ENCODE assay signal across 2 fruit fly cellular contexts in genomic region chr3R:24659173-24659846, dm6.
TF ChIP-seq lines count a peak whose summit lies in the region.

CG31126 (plus strand) TSS chr3R:24659621.

- no peak for TF ChIP-seq CTCF in whole organism, embryonic (GFP tag; optimal IDR thresholded peaks at IDR 0.05; lab: Kevin White, UChicago)

TF ChIP-seq in whole organism, adult, 20 proteins besides CTCF, POLR2A, EP300 and RAD21:
- TF ChIP-seq CG14711 (tag; optimal IDR thresholded peaks at IDR 0.05; lab: Kevin White, UChicago): peak; percentile 98
- TF ChIP-seq CG11617 (GFP tag; optimal IDR thresholded peaks at IDR 0.05; lab: Kevin White, UChicago): peak; percentile 33
- no peak for TF ChIP-seq kay (GFP tag; lab: Kevin White, UChicago; ENCODE audit: borderline replicate concordance)

TF ChIP-seq in whole organism, embryonic, 481 proteins besides CTCF, POLR2A, EP300 and RAD21 (continues in another document):
- TF ChIP-seq lov (optimal IDR thresholded peaks at IDR 0.05; lab: Kevin White, UChicago): no peak
- TF ChIP-seq lov (GFP tag; IDR thresholded peaks at IDR 0.05; lab: Robert Waterston, UW): no peak
- TF ChIP-seq H2.0 (GFP tag; IDR thresholded peaks at IDR 0.05; lab: Robert Waterston, UW): no peak
- no peak for TF ChIP-seq her (GFP tag; optimal IDR thresholded peaks at IDR 0.05; lab: Kevin White, UChicago)
- TF ChIP-seq CG14860 (GFP tag; IDR thresholded peaks at IDR 0.05; lab: Robert Waterston, UW; ENCODE audit: partially characterized antibody): peak; percentile 34; the same call in 1 of the 3 replicates
- no peak for TF ChIP-seq sens-2 (GFP tag; IDR thresholded peaks at IDR 0.05; lab: Robert Waterston, UW)
- no peak for TF ChIP-seq Ada2b (GFP tag; IDR thresholded peaks at IDR 0.05; lab: Robert Waterston, UW)
- TF ChIP-seq CG1792 (GFP tag; optimal IDR thresholded peaks at IDR 0.05; lab: Kevin White, UChicago): no peak
- TF ChIP-seq CG15269 (tag; optimal IDR thresholded peaks at IDR 0.05; lab: Kevin White, UChicago): no peak
- no peak for TF ChIP-seq CkIIα-i1 (GFP tag; IDR thresholded peaks at IDR 0.05; lab: Robert Waterston, UW)
- no peak for TF ChIP-seq ERR (GFP tag; optimal IDR thresholded peaks at IDR 0.05; lab: Kevin White, UChicago)
- TF ChIP-seq CG10274 (GFP tag; optimal IDR thresholded peaks at IDR 0.05; lab: Kevin White, UChicago): no peak
- no peak for TF ChIP-seq kay (GFP tag; optimal IDR thresholded peaks at IDR 0.05; lab: Kevin White, UChicago)
- TF ChIP-seq ewg (GFP tag; optimal IDR thresholded peaks at IDR 0.05; lab: Kevin White, UChicago): no peak
- TF ChIP-seq CG6765 (GFP tag; optimal IDR thresholded peaks at IDR 0.05; lab: Kevin White, UChicago): no peak
- no peak for TF ChIP-seq NC2α (GFP tag; optimal IDR thresholded peaks at IDR 0.05; lab: Kevin White, UChicago)
- TF ChIP-seq CG7963 (GFP tag; IDR thresholded peaks at IDR 0.05; lab: Robert Waterston, UW; ENCODE audit: partially characterized antibody): 0 out of 3 replicates have a peak, but pooled peaks have one; percentile 47
- TF ChIP-seq CG18619 (GFP tag; optimal IDR thresholded peaks at IDR 0.05; lab: Kevin White, UChicago): no peak
- no peak for TF ChIP-seq CG33213 (GFP tag; optimal IDR thresholded peaks at IDR 0.05; lab: Kevin White, UChicago)
- TF ChIP-seq CHES-1-like (GFP tag; optimal IDR thresholded peaks at IDR 0.05; lab: Kevin White, UChicago): no peak
- TF ChIP-seq slbo (GFP tag; IDR thresholded peaks at IDR 0.05; lab: Robert Waterston, UW): no peak
- TF ChIP-seq CG15514 (GFP tag; optimal IDR thresholded peaks at IDR 0.05; lab: Kevin White, UChicago): peak; percentile 33
- no peak for TF ChIP-seq Gsc (GFP tag; IDR thresholded peaks at IDR 0.05; lab: Robert Waterston, UW)
- no peak for TF ChIP-seq CG18764 (GFP tag; optimal IDR thresholded peaks at IDR 0.05; lab: Kevin White, UChicago)
- no peak for TF ChIP-seq mld (GFP tag; IDR thresholded peaks at IDR 0.05; lab: Robert Waterston, UW; ENCODE audit: partially characterized antibody)
- no peak for TF ChIP-seq CG7271 (tag; optimal IDR thresholded peaks at IDR 0.05; lab: Kevin White, UChicago)
- TF ChIP-seq bsh (GFP tag; optimal IDR thresholded peaks at IDR 0.05; lab: Kevin White, UChicago): no peak
- TF ChIP-seq Ptx1 (GFP tag; IDR thresholded peaks at IDR 0.05; lab: Robert Waterston, UW): no peak
- TF ChIP-seq Doc3 (GFP tag; IDR thresholded peaks at IDR 0.05; lab: Robert Waterston, UW; ENCODE audit: partially characterized antibody): no peak
- TF ChIP-seq CG34376 (GFP tag; optimal IDR thresholded peaks at IDR 0.05; lab: Kevin White, UChicago): no peak
- TF ChIP-seq sisA (GFP tag; IDR thresholded peaks at IDR 0.05; lab: Robert Waterston, UW): no peak
- no peak for TF ChIP-seq CG7556 (GFP tag; optimal IDR thresholded peaks at IDR 0.05; lab: Kevin White, UChicago)
- TF ChIP-seq Hr78 (GFP tag; optimal IDR thresholded peaks at IDR 0.05; lab: Kevin White, UChicago): no peak
- no peak for TF ChIP-seq CG4282 (GFP tag; optimal IDR thresholded peaks at IDR 0.05; lab: Kevin White, UChicago)
- no peak for TF ChIP-seq CG32767 (GFP tag; IDR thresholded peaks at IDR 0.05; lab: Robert Waterston, UW)
- no peak for TF ChIP-seq Ets65A (GFP tag; lab: Kevin White, UChicago)
- no peak for TF ChIP-seq CG2875 (GFP tag; optimal IDR thresholded peaks at IDR 0.05; lab: Kevin White, UChicago)
- TF ChIP-seq Abd-B (GFP tag; optimal IDR thresholded peaks at IDR 0.05; lab: Kevin White, UChicago): no peak
- TF ChIP-seq CG3407 (GFP tag; optimal IDR thresholded peaks at IDR 0.05; lab: Kevin White, UChicago): no peak
- TF ChIP-seq CG3838 (GFP tag; optimal IDR thresholded peaks at IDR 0.05; lab: Kevin White, UChicago): no peak
- TF ChIP-seq CG12659 (GFP tag; optimal IDR thresholded peaks at IDR 0.05; lab: Kevin White, UChicago): peak; percentile 25
- TF ChIP-seq Xrp1 (GFP tag; IDR thresholded peaks at IDR 0.05; lab: Robert Waterston, UW): no peak
- TF ChIP-seq cad (GFP tag; optimal IDR thresholded peaks at IDR 0.05; lab: Kevin White, UChicago): no peak
- TF ChIP-seq CG30403 (GFP tag; optimal IDR thresholded peaks at IDR 0.05; lab: Kevin White, UChicago): no peak
- no peak for TF ChIP-seq ato (GFP tag; IDR thresholded peaks at IDR 0.05; lab: Robert Waterston, UW; ENCODE audit: partially characterized antibody)
- no peak for TF ChIP-seq pb (GFP tag; optimal IDR thresholded peaks at IDR 0.05; lab: Kevin White, UChicago)
- TF ChIP-seq CG13123 (GFP tag; optimal IDR thresholded peaks at IDR 0.05; lab: Kevin White, UChicago): no peak
- no peak for TF ChIP-seq luna (GFP tag; optimal IDR thresholded peaks at IDR 0.05; lab: Kevin White, UChicago)
- no peak for TF ChIP-seq CG33557 (GFP tag; optimal IDR thresholded peaks at IDR 0.05; lab: Kevin White, UChicago)
- no peak for TF ChIP-seq fd96Cb (tag; optimal IDR thresholded peaks at IDR 0.05; lab: Kevin White, UChicago)
- no peak for TF ChIP-seq Nf-YA (GFP tag; IDR thresholded peaks at IDR 0.05; lab: Robert Waterston, UW)
- no peak for TF ChIP-seq Ssrp (tag; optimal IDR thresholded peaks at IDR 0.05; lab: Kevin White, UChicago)
- TF ChIP-seq MBD-R2 (GFP tag; IDR thresholded peaks at IDR 0.05; lab: Robert Waterston, UW): peak; percentile 95
- no peak for TF ChIP-seq CG10209 (GFP tag; optimal IDR thresholded peaks at IDR 0.05; lab: Kevin White, UChicago)
- TF ChIP-seq CG10959 (GFP tag; IDR thresholded peaks at IDR 0.05; lab: Robert Waterston, UW): no peak
- TF ChIP-seq CG42726 (GFP tag; IDR thresholded peaks at IDR 0.05; lab: Robert Waterston, UW; ENCODE audit: partially characterized antibody): no peak
- peak; percentile 65 for TF ChIP-seq hbn (GFP tag; IDR thresholded peaks at IDR 0.05; lab: Robert Waterston, UW; ENCODE audit: partially characterized antibody)
- no peak for TF ChIP-seq gcm (GFP tag; optimal IDR thresholded peaks at IDR 0.05; lab: Kevin White, UChicago)
- no peak for TF ChIP-seq croc (GFP tag; conservative IDR thresholded peaks at IDR 0.05; lab: Robert Waterston, UW)
- TF ChIP-seq Dbx (GFP tag; IDR thresholded peaks at IDR 0.05; lab: Robert Waterston, UW): no peak
- no peak for TF ChIP-seq CG2199 (GFP tag; IDR thresholded peaks at IDR 0.05; lab: Robert Waterston, UW)
- no peak for TF ChIP-seq CG11696 (GFP tag; IDR thresholded peaks at IDR 0.05; lab: Robert Waterston, UW)
- no peak for TF ChIP-seq prd (optimal IDR thresholded peaks at IDR 0.05; lab: Kevin White, UChicago)
- no peak for TF ChIP-seq prd (GFP tag; IDR thresholded peaks at IDR 0.05; lab: Robert Waterston, UW)
- no peak for TF ChIP-seq Rfx (GFP tag; IDR thresholded peaks at IDR 0.05; lab: Robert Waterston, UW)
- TF ChIP-seq phol (tag; optimal IDR thresholded peaks at IDR 0.05; lab: Kevin White, UChicago): no peak
- no peak for TF ChIP-seq so (GFP tag; IDR thresholded peaks at IDR 0.05; lab: Robert Waterston, UW)
- no peak for TF ChIP-seq tap (tag; optimal IDR thresholded peaks at IDR 0.05; lab: Kevin White, UChicago)
- no peak for TF ChIP-seq Spps (tag; optimal IDR thresholded peaks at IDR 0.05; lab: Kevin White, UChicago)
- no peak for TF ChIP-seq CG7786 (GFP tag; optimal IDR thresholded peaks at IDR 0.05; lab: Kevin White, UChicago)
- TF ChIP-seq repo (GFP tag; optimal IDR thresholded peaks at IDR 0.05; lab: Kevin White, UChicago): no peak
- peak; percentile 63; the same call in 1 of the 2 replicates for TF ChIP-seq sna (GFP tag; IDR thresholded peaks at IDR 0.05; lab: Robert Waterston, UW; ENCODE audit: partially characterized antibody)
- TF ChIP-seq CG12155 (GFP tag; optimal IDR thresholded peaks at IDR 0.05; lab: Kevin White, UChicago): no peak
- TF ChIP-seq CG10543 (GFP tag; optimal IDR thresholded peaks at IDR 0.05; lab: Kevin White, UChicago): no peak
- no peak for TF ChIP-seq CG2712 (tag; optimal IDR thresholded peaks at IDR 0.05; lab: Kevin White, UChicago)
- peak; percentile 64; the same call in 1 of the 3 replicates for TF ChIP-seq CG34422 (GFP tag; IDR thresholded peaks at IDR 0.05; lab: Robert Waterston, UW)
- TF ChIP-seq CG6689 (GFP tag; IDR thresholded peaks at IDR 0.05; lab: Robert Waterston, UW): no peak
- no peak for TF ChIP-seq Fer2 (tag; optimal IDR thresholded peaks at IDR 0.05; lab: Kevin White, UChicago)
- no peak for TF ChIP-seq CG13624 (GFP tag; optimal IDR thresholded peaks at IDR 0.05; lab: Kevin White, UChicago)
- no peak for TF ChIP-seq sima (GFP tag; optimal IDR thresholded peaks at IDR 0.05; lab: Kevin White, UChicago)
- no peak for TF ChIP-seq Drgx (GFP tag; IDR thresholded peaks at IDR 0.05; lab: Robert Waterston, UW)
- no peak for TF ChIP-seq CG8290 (GFP tag; optimal IDR thresholded peaks at IDR 0.05; lab: Kevin White, UChicago)
- TF ChIP-seq CG8290 (tag; optimal IDR thresholded peaks at IDR 0.05; lab: Kevin White, UChicago): no peak
- TF ChIP-seq ATbp (GFP tag; optimal IDR thresholded peaks at IDR 0.05; lab: Kevin White, UChicago): no peak
- TF ChIP-seq klu (GFP tag; IDR thresholded peaks at IDR 0.05; lab: Robert Waterston, UW): no peak
- TF ChIP-seq pnt (GFP tag; optimal IDR thresholded peaks at IDR 0.05; lab: Kevin White, UChicago): no peak
- TF ChIP-seq CG15073 (GFP tag; optimal IDR thresholded peaks at IDR 0.05; lab: Kevin White, UChicago): no peak
- TF ChIP-seq CG14965 (GFP tag; optimal IDR thresholded peaks at IDR 0.05; lab: Kevin White, UChicago; ENCODE audit: borderline replicate concordance): no peak
- no peak for TF ChIP-seq CG17186 (GFP tag; optimal IDR thresholded peaks at IDR 0.05; lab: Kevin White, UChicago)
- TF ChIP-seq jigr1 (GFP tag; IDR thresholded peaks at IDR 0.05; lab: Robert Waterston, UW): no peak
- no peak for TF ChIP-seq Atf3 (GFP tag; optimal IDR thresholded peaks at IDR 0.05; lab: Kevin White, UChicago)
- no peak for TF ChIP-seq cwo (GFP tag; optimal IDR thresholded peaks at IDR 0.05; lab: Kevin White, UChicago)
- no peak for TF ChIP-seq Eip74EF (GFP tag; optimal IDR thresholded peaks at IDR 0.05; lab: Kevin White, UChicago)
